Fruit fly (Drosophila melanogaster) Kc167 (cell line): ENCODE measurements around the gene CG32192.

Experiments used
- Myc ChIP-seq: fragments of >200 bp; optimal IDR thresholded peaks from 2 replicates; lab custom pipeline; 2017; ENCODE audit warnings: missing external identifiers
- Sin3A ChIP-seq: fragments of >200 bp; optimal IDR thresholded peaks from 2 replicates; lab custom pipeline; 2018; ENCODE audit warnings: missing external identifiers
- h ChIP-seq: fragments of >200 bp; optimal IDR thresholded peaks from 3 replicates; lab custom pipeline; 2018; ENCODE audit warnings: missing external identifiers
- insv ChIP-seq: fragments of >200 bp; optimal IDR thresholded peaks from 3 replicates; lab custom pipeline; 2018; ENCODE audit warnings: missing external identifiers
- psq ChIP-seq: fragments of >200 bp; optimal IDR thresholded peaks from 2 replicates; lab custom pipeline; 2017; ENCODE audit warnings: missing external identifiers
- ttk ChIP-seq: sonication (Bioruptor generic); optimal IDR thresholded peaks from 2 replicates; lab custom pipeline; 2017; ENCODE audit warnings: missing external identifiers

The CG32192 gene

dm6 chr3L:18040017-18040416, at the start of gene CG32192:
CG32192 (plus strand) TSS chr3L:18040317.
- TF ChIP-seq Myc (lab: Kevin White, UChicago), result no peak
- TF ChIP-seq Sin3A (lab: Kevin White, UChicago), result no peak
- no peak for TF ChIP-seq psq (lab: Kevin White, UChicago)
- no peak for TF ChIP-seq ttk (lab: Kevin White, UChicago)
- TF ChIP-seq insv (lab: Kevin White, UChicago), result no peak
- no peak for TF ChIP-seq h (lab: Kevin White, UChicago)

dm6 chr3L:17991014-17991413, 49.1 kb upstream of the CG32192 start:
- TF ChIP-seq ttk (lab: Kevin White, UChicago), result no peak
- TF ChIP-seq h (lab: Kevin White, UChicago), result no peak
- TF ChIP-seq insv (lab: Kevin White, UChicago), result no peak
- TF ChIP-seq Sin3A (lab: Kevin White, UChicago), result no peak
- no peak for TF ChIP-seq Myc (lab: Kevin White, UChicago)
- no peak for TF ChIP-seq psq (lab: Kevin White, UChicago)

dm6 chr3L:17991897-17992553, 48.1 kb upstream of the CG32192 start:
- TF ChIP-seq h (lab: Kevin White, UChicago) (no peak), Myc (lab: Kevin White, UChicago) (no peak), psq (lab: Kevin White, UChicago) (no peak), ttk (lab: Kevin White, UChicago) (no peak), Sin3A (lab: Kevin White, UChicago) (no peak), insv (lab: Kevin White, UChicago) (no peak)

dm6 chr3L:17992598-17992997, 47.5 kb upstream of the CG32192 start:
- no peak for TF ChIP-seq ttk (lab: Kevin White, UChicago)
- no peak for TF ChIP-seq psq (lab: Kevin White, UChicago)
- TF ChIP-seq Sin3A (lab: Kevin White, UChicago), result no peak
- TF ChIP-seq h (lab: Kevin White, UChicago), result no peak
- no peak for TF ChIP-seq Myc (lab: Kevin White, UChicago)
- TF ChIP-seq insv (lab: Kevin White, UChicago), result no peak

dm6 chr3L:17993269-17993668, 46.8 kb upstream of the CG32192 start:
- TF ChIP-seq ttk (lab: Kevin White, UChicago) (no peak), h (lab: Kevin White, UChicago) (no peak), psq (lab: Kevin White, UChicago) (no peak), insv (lab: Kevin White, UChicago) (no peak), Sin3A (lab: Kevin White, UChicago) (no peak), Myc (lab: Kevin White, UChicago) (no peak)

dm6 chr3L:17993759-17994158, 46.4 kb upstream of the CG32192 start:
- no peak for TF ChIP-seq h (lab: Kevin White, UChicago)
- TF ChIP-seq Myc (lab: Kevin White, UChicago), result no peak
- no peak for TF ChIP-seq psq (lab: Kevin White, UChicago)
- TF ChIP-seq Sin3A (lab: Kevin White, UChicago), result no peak
- no peak for TF ChIP-seq ttk (lab: Kevin White, UChicago)
- no peak for TF ChIP-seq insv (lab: Kevin White, UChicago)

- no peak for TF ChIP-seq insv (lab: Kevin White, UChicago)
- no peak for TF ChIP-seq ttk (lab: Kevin White, UChicago)
- no peak for TF ChIP-seq h (lab: Kevin White, UChicago)
- TF ChIP-seq Myc (lab: Kevin White, UChicago), result no peak
- no peak for TF ChIP-seq psq (lab: Kevin White, UChicago)
- no peak for TF ChIP-seq Sin3A (lab: Kevin White, UChicago)
Measured at dm6 chr3L:17994560-17995202, 45.4 kb upstream of the CG32192 start.

dm6 chr3L:17995203-17996143, 44.6 kb upstream of the CG32192 start:
- TF ChIP-seq Sin3A (lab: Kevin White, UChicago) (no peak), Myc (lab: Kevin White, UChicago) (no peak), ttk (lab: Kevin White, UChicago) (no peak), insv (lab: Kevin White, UChicago) (no peak), h (lab: Kevin White, UChicago) (no peak), psq (lab: Kevin White, UChicago) (no peak)

- TF ChIP-seq h (lab: Kevin White, UChicago) (no peak), Myc (lab: Kevin White, UChicago) (no peak), psq (lab: Kevin White, UChicago) (no peak), insv (lab: Kevin White, UChicago) (no peak), Sin3A (lab: Kevin White, UChicago) (no peak), ttk (lab: Kevin White, UChicago) (no peak)
Measured at dm6 chr3L:17996950-17997349, 43.2 kb upstream of the CG32192 start.

- no peak for TF ChIP-seq ttk (lab: Kevin White, UChicago)
- TF ChIP-seq insv (lab: Kevin White, UChicago), result no peak
- TF ChIP-seq Sin3A (lab: Kevin White, UChicago), result no peak
- no peak for TF ChIP-seq Myc (lab: Kevin White, UChicago)
- TF ChIP-seq psq (lab: Kevin White, UChicago), result no peak
- no peak for TF ChIP-seq h (lab: Kevin White, UChicago)
Measured at dm6 chr3L:17997495-17997894, 42.6 kb upstream of the CG32192 start.
